Worm (Caenorhabditis elegans) whole organism, L4 larva: ENCODE results near the gene wdr-5.3.

ENCODE experiments used
- Y48G9A.11 ChIP-seq: fragments of 200-800 bp; sonication (Bioruptor generic); IDR thresholded peaks from 2 replicates; pipeline ENCODE4 v1.3.6; 2022; ENCODE audit warnings: missing genetic modification reagents, missing genetic modification characterization, missing compliant biosample characterization
- aha-1 ChIP-seq: fragments of 150-350 bp; peaks from one replicate; lab custom pipeline; 2014; ENCODE audit warnings: missing biosample characterization, missing genetic modification characterization
- aly-2 ChIP-seq: sonication (generic microtip); optimal IDR thresholded peaks from 2 replicates; lab custom pipeline; 2018; ENCODE audit warnings: missing biosample characterization, missing genetic modification characterization
- arid-1 ChIP-seq: fragments of 200-800 bp; sonication (Bioruptor generic); conservative IDR thresholded peaks from 2 replicates; pipeline ENCODE4 v1.3.6; 2022; ENCODE audit warnings: missing genetic modification reagents, missing genetic modification characterization, missing compliant biosample characterization
- attf-4 ChIP-seq: sonication (generic microtip); optimal IDR thresholded peaks from 3 replicates; lab custom pipeline; 2017; ENCODE audit warnings: missing biosample characterization, missing genetic modification characterization
- ceh-28 ChIP-seq: fragments of 150-350 bp; optimal IDR thresholded peaks from 2 replicates; lab custom pipeline; 2014; ENCODE audit warnings: missing biosample characterization, missing genetic modification reagents, missing genetic modification characterization
- cey-2 ChIP-seq: sonication (generic microtip); optimal IDR thresholded peaks from 3 replicates; lab custom pipeline; 2017; ENCODE audit warnings: missing genetic modification characterization, mild to moderate bottlenecking, missing compliant biosample characterization, antibody characterized with exemption, borderline replicate concordance; ENCODE audit not compliant: insufficient read depth
- daf-12 ChIP-seq: fragments of 150-350 bp; optimal IDR thresholded peaks from 2 replicates; lab custom pipeline; 2014; ENCODE audit warnings: missing biosample characterization, missing genetic modification reagents, missing genetic modification characterization
- daf-16 ChIP-seq, 3 experiments: sonication (generic microtip); optimal IDR thresholded peaks; 2 replicates each; lab custom pipeline; 2016 to 2017; ENCODE audit warnings: missing genetic modification characterization in 3 of 3, missing genetic modification reagents in 3 of 3, mild to moderate bottlenecking in 2 of 3, missing compliant biosample characterization in 2 of 3, missing biosample characterization in 1 of 3, moderate library complexity in 1 of 3
- daf-19 ChIP-seq: fragments of 200-800 bp; sonication (Bioruptor generic); conservative IDR thresholded peaks from 2 replicates; pipeline ENCODE4 v1.3.6; 2022; ENCODE audit warnings: missing genetic modification characterization, missing compliant biosample characterization
- dmd-6 ChIP-seq: fragments of 200-800 bp; sonication (Bioruptor generic); IDR thresholded peaks from 2 replicates; pipeline ENCODE4 v1.3.6; 2022; ENCODE audit warnings: missing genetic modification reagents, missing genetic modification characterization, missing compliant biosample characterization
- dve-1 ChIP-seq: sonication (generic microtip); optimal IDR thresholded peaks from 2 replicates; lab custom pipeline; 2017; ENCODE audit warnings: antibody characterized with exemption, mild to moderate bottlenecking, missing genetic modification characterization, missing compliant biosample characterization; ENCODE audit not compliant: insufficient read depth
- egl-27 ChIP-seq: sonication (generic microtip); optimal IDR thresholded peaks from 3 replicates; lab custom pipeline; 2017; ENCODE audit warnings: missing biosample characterization, missing genetic modification reagents, missing genetic modification characterization
- gei-8 ChIP-seq: fragments of 200-800 bp; sonication (Bioruptor generic); optimal IDR thresholded peaks from 2 replicates; lab custom pipeline; 2018; ENCODE audit warnings: mild to moderate bottlenecking, missing genetic modification characterization, missing compliant biosample characterization
- hif-1 ChIP-seq, 2 experiments: sonication (generic microtip); optimal IDR thresholded peaks; 2 replicates each; lab custom pipeline; 2016 to 2017; ENCODE audit warnings: missing compliant biosample characterization in 2 of 2, missing genetic modification characterization in 2 of 2, missing genetic modification reagents in 2 of 2, missing genotype in 2 of 2, mild to moderate bottlenecking in 1 of 2
- hlh-11 ChIP-seq: fragments of 200-800 bp; sonication (Bioruptor generic); optimal IDR thresholded peaks from 2 replicates; lab custom pipeline; 2018; ENCODE audit warnings: mild to moderate bottlenecking, missing genetic modification characterization, missing compliant biosample characterization
- hlh-30 ChIP-seq: sonication (generic microtip); optimal IDR thresholded peaks from 2 replicates; lab custom pipeline; 2017; ENCODE audit warnings: antibody characterized with exemption, mild to moderate bottlenecking, missing genetic modification characterization, missing compliant biosample characterization; ENCODE audit not compliant: insufficient read depth
- lin-1 ChIP-seq: fragments of 200-800 bp; sonication (Bioruptor generic); IDR thresholded peaks from 2 replicates; pipeline ENCODE4 v1.3.6; 2022; ENCODE audit warnings: missing genetic modification reagents, missing genetic modification characterization, missing compliant biosample characterization
- lin-15B ChIP-seq: fragments of 150-350 bp; sonication (generic microtip); optimal IDR thresholded peaks from 3 replicates; lab custom pipeline; 2014; ENCODE audit warnings: missing biosample characterization, missing genetic modification characterization
- lin-29 ChIP-seq: fragments of 200-800 bp; sonication (Bioruptor generic); IDR thresholded peaks from 2 replicates; pipeline ENCODE4 v1.3.6; 2022; ENCODE audit warnings: missing genetic modification reagents, missing genetic modification characterization, missing compliant biosample characterization
- lsy-2 ChIP-seq, 2 experiments: fragments of 150-350 bp in 1 of 2; sonication (generic microtip) in 1 of 2; optimal IDR thresholded peaks; 2 replicates each; lab custom pipeline; 2014 to 2017; ENCODE audit warnings: missing biosample characterization in 2 of 2, missing genetic modification characterization in 2 of 2
- mdl-1 ChIP-seq, 2 experiments: fragments of 150-350 bp in 1 of 2; sonication (generic microtip) in 1 of 2; optimal IDR thresholded peaks; 2 replicates each; lab custom pipeline; 2014 to 2017; ENCODE audit warnings: missing biosample characterization in 2 of 2, missing genetic modification characterization in 2 of 2
- mep-1 ChIP-seq: fragments of 150-350 bp; sonication (generic microtip); optimal IDR thresholded peaks from 3 replicates; lab custom pipeline; 2014; ENCODE audit warnings: missing biosample characterization, missing genetic modification characterization
- mxl-2 ChIP-seq: fragments of 200-800 bp; sonication (Bioruptor generic); conservative IDR thresholded peaks from 2 replicates; pipeline ENCODE4 v1.3.6; 2022; ENCODE audit warnings: missing genetic modification reagents, missing genetic modification characterization, missing compliant biosample characterization
- nhr-102 ChIP-seq: sonication (generic microtip); optimal IDR thresholded peaks from 2 replicates; lab custom pipeline; 2016; ENCODE audit warnings: mild to moderate bottlenecking, missing genetic modification characterization, moderate library complexity, missing compliant biosample characterization
- nhr-11 ChIP-seq: fragments of 150-350 bp; optimal IDR thresholded peaks from 2 replicates; lab custom pipeline; 2014; ENCODE audit warnings: missing biosample characterization, missing genetic modification characterization
- nhr-28 ChIP-seq: fragments of 150-350 bp; optimal IDR thresholded peaks from 2 replicates; lab custom pipeline; 2014; ENCODE audit warnings: missing biosample characterization, missing genetic modification characterization
- nhr-42 ChIP-seq: fragments of 200-800 bp; sonication (Bioruptor generic); IDR thresholded peaks from 2 replicates; pipeline ENCODE4 v1.3.6; 2022; ENCODE audit warnings: missing genetic modification characterization, missing compliant biosample characterization
- nhr-6 ChIP-seq: fragments of 150-350 bp; optimal IDR thresholded peaks from 2 replicates; lab custom pipeline; 2014; ENCODE audit warnings: missing biosample characterization, missing genetic modification characterization
- nhr-77 ChIP-seq: fragments of 150-350 bp; optimal IDR thresholded peaks from 2 replicates; lab custom pipeline; 2014; ENCODE audit warnings: missing biosample characterization, missing genetic modification characterization
- pha-4 ChIP-seq, 2 experiments: fragments of 150-350 bp in 1 of 2; fragments of 200-800 bp in 1 of 2; sonication (Bioruptor generic) in 1 of 2; IDR thresholded peaks in 1 of 2; optimal IDR thresholded peaks in 1 of 2; 2 replicates each; pipeline versions ENCODE4 v1.3.6 to Lab custom; 2014 to 2022; ENCODE audit warnings: missing genetic modification characterization in 2 of 2, missing genetic modification reagents in 2 of 2, missing biosample characterization in 1 of 2, missing compliant biosample characterization in 1 of 2
- pqm-1 ChIP-seq: sonication (generic microtip); optimal IDR thresholded peaks from 2 replicates; lab custom pipeline; 2017; ENCODE audit warnings: missing biosample characterization, missing genetic modification characterization
- rbr-2 ChIP-seq: sonication (generic microtip); optimal IDR thresholded peaks from 2 replicates; lab custom pipeline; 2016; ENCODE audit warnings: missing genotype, missing genetic modification characterization, missing compliant biosample characterization
- saeg-2 ChIP-seq: fragments of 200-800 bp; sonication (Bioruptor generic); IDR thresholded peaks from 2 replicates; pipeline ENCODE4 v1.3.6; 2022; ENCODE audit warnings: missing genetic modification reagents, missing genetic modification characterization, missing compliant biosample characterization
- snpc-1.2 ChIP-seq: fragments of 200-800 bp; sonication (Bioruptor generic); IDR thresholded peaks from 2 replicates; pipeline ENCODE4 v1.3.6; 2022; ENCODE audit warnings: missing genetic modification reagents, missing genetic modification characterization, missing compliant biosample characterization
- spr-3 ChIP-seq: fragments of 200-800 bp; sonication (Bioruptor generic); optimal IDR thresholded peaks from 2 replicates; lab custom pipeline; 2018; ENCODE audit warnings: mild to moderate bottlenecking, missing genetic modification characterization, missing compliant biosample characterization
- tra-1 ChIP-seq: fragments of 200-800 bp; sonication (Bioruptor generic); IDR thresholded peaks from 2 replicates; pipeline ENCODE4 v1.3.6; 2022; ENCODE audit warnings: missing genetic modification reagents, missing genetic modification characterization, missing compliant biosample characterization
- unc-62 ChIP-seq, 3 experiments: fragments of 150-350 bp in 1 of 3; sonication (generic microtip); optimal IDR thresholded peaks in 2 of 3; peaks in 1 of 3; 1 replicate in 1 of 3; 2 replicates in 2 of 3; lab custom pipeline; 2014 to 2017; ENCODE audit warnings: missing biosample characterization in 3 of 3, missing genetic modification characterization in 3 of 3, missing genetic modification reagents in 3 of 3, missing genotype in 1 of 3
- zfp-2 ChIP-seq: sonication (generic microtip); optimal IDR thresholded peaks from 2 replicates; lab custom pipeline; 2016; ENCODE audit warnings: mild to moderate bottlenecking, missing genetic modification characterization, missing compliant biosample characterization
- zfp-3 ChIP-seq: fragments of 200-800 bp; sonication (Bioruptor generic); conservative IDR thresholded peaks from 2 replicates; pipeline ENCODE4 v1.3.6; 2022; ENCODE audit warnings: missing genetic modification reagents, missing genetic modification characterization, missing compliant biosample characterization
- zip-2 ChIP-seq: fragments of 150-350 bp; optimal IDR thresholded peaks from 2 replicates; lab custom pipeline; 2014; ENCODE audit warnings: missing biosample characterization, missing genetic modification characterization
- ztf-7 ChIP-seq: fragments of 150-350 bp; optimal IDR thresholded peaks from 2 replicates; lab custom pipeline; 2014; ENCODE audit warnings: missing biosample characterization, missing genetic modification characterization

The wdr-5.3 gene

DNA sequence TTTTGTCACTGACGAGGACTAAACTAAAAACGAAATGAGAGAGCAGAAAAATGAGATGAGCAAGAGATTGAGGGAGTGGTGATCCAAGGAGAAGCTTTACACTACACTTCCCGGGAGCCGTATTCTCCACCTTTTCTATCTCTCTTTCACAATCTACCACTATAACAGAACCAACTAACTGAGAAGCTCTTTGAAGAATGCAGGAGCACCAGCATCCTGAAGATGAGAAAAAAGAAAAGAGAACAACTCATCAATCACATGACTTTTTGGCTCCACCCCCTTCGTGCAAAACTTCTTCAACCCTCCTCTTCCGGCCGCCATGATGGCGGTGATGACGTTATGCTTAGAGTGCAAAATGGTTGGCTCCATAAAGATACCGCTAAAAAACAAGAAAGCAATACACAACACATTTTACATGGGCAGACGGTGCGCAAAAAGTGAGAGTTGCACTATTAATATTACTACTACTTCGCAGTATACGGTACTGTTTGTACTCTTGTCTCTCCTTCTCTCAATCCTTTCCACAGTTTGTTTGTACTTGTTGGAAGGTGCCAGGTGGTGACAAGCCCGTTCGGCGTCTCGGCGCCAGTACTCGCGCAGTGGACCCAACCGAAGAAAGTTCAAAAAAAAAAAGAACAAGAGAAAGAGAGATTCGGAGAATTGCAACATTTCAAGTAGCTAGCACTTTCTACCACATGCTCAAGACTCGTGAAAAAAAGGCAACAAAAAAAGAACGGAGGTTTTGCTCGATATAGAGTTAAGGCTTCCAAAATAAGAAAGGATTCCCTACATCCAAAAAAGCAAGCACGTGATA is 17.7 kb upstream of the wdr-5.3 start:
- TF ChIP-seq nhr-11 (peak; percentile 76), dmd-6 (GFP tag; lab: Robert Waterston, UW) (peak; percentile 19; the same call in 1 of the 2 replicates), lin-15B (tag; lab: Kevin White, UChicago) (no peak), nhr-6 (no peak), pha-4 (GFP tag; IDR thresholded peaks at IDR 0.05; lab: Robert Waterston, UW) (0 out of 2 replicates have a peak, but pooled peaks have one; percentile 60), pha-4 (tag; optimal IDR thresholded peaks at IDR 0.05; lab: Kevin White, UChicago) (no peak), nhr-28 (tag; lab: Kevin White, UChicago) (peak; percentile 2), mep-1 (tag; lab: Kevin White, UChicago) (peak; percentile 47), lsy-2 (tag; optimal IDR thresholded peaks at IDR 0.05; lab: Kevin White, UChicago) (no peak), cey-2 (tag; lab: Kevin White, UChicago) (no peak), zfp-2 (tag; lab: Kevin White, UChicago) (no peak), ceh-28 (tag; lab: Kevin White, UChicago) (no peak), nhr-77 (tag; lab: Kevin White, UChicago) (no peak), unc-62 (GFP tag; optimal IDR thresholded peaks at IDR 0.05 in 1 of 2; lab: Kevin White, UChicago) (peak in 1 of 2 experiments; percentile 92), unc-62 (tag; optimal IDR thresholded peaks at IDR 0.05; lab: Kevin White, UChicago) (no peak), hlh-30 (peak; percentile 70), hlh-11 (tag; lab: Kevin White, UChicago) (peak; percentile 6), aha-1 (peak; percentile 80), daf-12 (no peak)

ce11 chrV:10719833-10720170 is 17.1 kb upstream of the wdr-5.3 start:
- TF ChIP-seq daf-19 (GFP tag; lab: Robert Waterston, UW) (no peak), daf-12 (no peak), lin-29 (GFP tag; lab: Robert Waterston, UW) (no peak), saeg-2 (GFP tag; lab: Robert Waterston, UW) (0 out of 2 replicates have a peak, but pooled peaks have one; percentile 7), hlh-30 (peak; percentile 98), dve-1 (tag; lab: Kevin White, UChicago) (peak; percentile 83), mdl-1 (tag; optimal IDR thresholded peaks at IDR 0.05; lab: Kevin White, UChicago) (peak; percentile 44 to 82), dmd-6 (GFP tag; lab: Robert Waterston, UW) (peak; percentile 78), mxl-2 (GFP tag; lab: Robert Waterston, UW) (no peak), nhr-42 (GFP tag; lab: Robert Waterston, UW) (no peak), nhr-6 (no peak), tra-1 (peak; percentile 69; the same call in 1 of the 2 replicates), zfp-3 (GFP tag; lab: Robert Waterston, UW) (no peak), zip-2 (tag; lab: Kevin White, UChicago) (no peak), gei-8 (no peak), lsy-2 (tag; optimal IDR thresholded peaks at IDR 0.05; lab: Kevin White, UChicago) (peak in 1 of 2 experiments; percentile 48), arid-1 (GFP tag; lab: Robert Waterston, UW) (no peak), rbr-2 (tag; lab: Kevin White, UChicago) (peak; percentile 14), attf-4 (tag; lab: Kevin White, UChicago) (no peak), hif-1 (tag; optimal IDR thresholded peaks at IDR 0.05; lab: Kevin White, UChicago) (peak in 1 of 2 experiments; percentile 60), cey-2 (tag; lab: Kevin White, UChicago) (peak; percentile 76), ztf-7 (peak; percentile 44), hlh-11 (tag; lab: Kevin White, UChicago) (peak; percentile 84), unc-62 (GFP tag; optimal IDR thresholded peaks at IDR 0.05 in 1 of 2; lab: Kevin White, UChicago) (peak in 1 of 2 experiments; percentile 87), unc-62 (tag; optimal IDR thresholded peaks at IDR 0.05; lab: Kevin White, UChicago) (no peak), nhr-11 (peak; percentile 88), Y48G9A.11 (GFP tag; lab: Robert Waterston, UW) (no peak), pha-4 (GFP tag; IDR thresholded peaks at IDR 0.05; lab: Robert Waterston, UW) (0 out of 2 replicates have a peak, but pooled peaks have one; percentile 3), pha-4 (tag; optimal IDR thresholded peaks at IDR 0.05; lab: Kevin White, UChicago) (no peak), lin-1 (GFP tag; lab: Robert Waterston, UW) (peak; percentile 40; the same call in 1 of the 2 replicates), aly-2 (no peak), nhr-77 (tag; lab: Kevin White, UChicago) (peak; percentile 71), spr-3 (GFP tag; lab: Kevin White, UChicago) (no peak), daf-16 (GFP tag; optimal IDR thresholded peaks at IDR 0.05; lab: Kevin White, UChicago) (no peak), daf-16 (tag; optimal IDR thresholded peaks at IDR 0.05; lab: Kevin White, UChicago) (peak; percentile 54), egl-27 (tag; lab: Kevin White, UChicago) (no peak), snpc-1.2 (GFP tag; lab: Robert Waterston, UW) (no peak), pqm-1 (tag; lab: Kevin White, UChicago) (peak; percentile 34), nhr-102 (peak; percentile 0), nhr-28 (tag; lab: Kevin White, UChicago) (peak; percentile 98)
